Worm (Caenorhabditis elegans) whole organism, L4/young adult: ENCODE measurements around the gene kqt-3.

Experiments used
- dao-5 ChIP-seq: sonication (generic microtip); optimal IDR thresholded peaks from 2 replicates; lab custom pipeline; 2016; ENCODE audit warnings: missing genotype, missing genetic modification characterization, moderate library complexity, missing compliant biosample characterization
- him-1 ChIP-seq: sonication (generic microtip); optimal IDR thresholded peaks from 2 replicates; lab custom pipeline; 2016; ENCODE audit warnings: missing genotype, missing genetic modification reagents, missing genetic modification characterization, missing compliant biosample characterization

DNA sequence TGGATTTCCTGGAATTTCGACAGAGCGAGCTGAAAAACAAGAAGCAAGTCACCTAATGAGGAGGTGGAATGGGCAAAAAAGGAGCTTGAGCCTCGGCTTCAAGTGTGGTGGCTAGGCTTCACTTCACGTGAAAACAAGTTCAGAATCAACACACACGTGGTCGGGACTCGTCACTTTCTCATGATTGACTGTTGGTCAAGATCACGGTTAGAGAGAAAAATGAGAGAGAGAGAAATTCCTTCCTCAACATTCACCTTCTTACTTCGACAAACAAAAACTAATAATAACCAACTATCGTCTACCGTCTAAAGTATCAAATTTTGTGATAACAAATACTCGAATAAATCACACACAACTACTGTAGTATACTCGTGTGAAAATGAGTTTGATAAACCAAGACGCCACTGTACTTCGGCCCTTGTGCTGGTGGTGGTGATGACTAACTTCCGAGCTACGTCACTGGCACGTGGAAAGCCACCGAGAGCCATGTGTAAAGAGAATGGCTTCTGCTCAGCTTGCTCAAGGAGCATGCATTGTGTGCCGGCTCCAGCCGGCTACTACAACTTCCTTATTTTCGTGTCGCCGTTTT is 22.4 kb upstream of the kqt-3 start:
- no peak for TF ChIP-seq him-1
- TF ChIP-seq dao-5: no peak
